Worm (Caenorhabditis elegans) whole organism, L4/young adult: Measurements from ENCODE around the gene Y73B6BL.14.
A peak's percentile ranks its signal among the peaks of the same experiment; 100 is the strongest.

Experiments
- dao-5 ChIP-seq: sonication (generic microtip); optimal IDR thresholded peaks from 2 replicates; lab custom pipeline; 2016; ENCODE audit warnings: missing genotype, missing genetic modification characterization, moderate library complexity, missing compliant biosample characterization
- him-1 ChIP-seq: sonication (generic microtip); optimal IDR thresholded peaks from 2 replicates; lab custom pipeline; 2016; ENCODE audit warnings: missing genotype, missing genetic modification reagents, missing genetic modification characterization, missing compliant biosample characterization

ce11 chrIV:6336748-6337147 lies 6.0 kb downstream of the Y73B6BL.14 start:
- TF ChIP-seq dao-5 (tag; lab: Kevin White, UChicago) (no peak), him-1 (tag; lab: Kevin White, UChicago) (peak; percentile 81)
